Worm (Caenorhabditis elegans) whole organism, L3 larva: ENCODE measurements around the gene T28A11.17.

Experiments
- aly-2 ChIP-seq: fragments of 150-350 bp; optimal IDR thresholded peaks from 2 replicates; lab custom pipeline; 2014; ENCODE audit warnings: missing biosample characterization, missing genetic modification characterization
- ama-1 ChIP-seq: fragments of 150-350 bp; optimal IDR thresholded peaks from 2 replicates; lab custom pipeline; 2018
- jun-1 ChIP-seq: fragments of 150-350 bp; optimal IDR thresholded peaks from 2 replicates; lab custom pipeline; 2014; ENCODE audit warnings: missing biosample characterization, missing genetic modification reagents, missing genetic modification characterization
- nhr-237 ChIP-seq: fragments of 150-350 bp; optimal IDR thresholded peaks from 2 replicates; lab custom pipeline; 2014; ENCODE audit warnings: missing biosample characterization, missing genetic modification characterization
- nhr-28 ChIP-seq: fragments of 150-350 bp; optimal IDR thresholded peaks from 2 replicates; lab custom pipeline; 2014; ENCODE audit warnings: missing biosample characterization, missing genetic modification characterization

DNA sequence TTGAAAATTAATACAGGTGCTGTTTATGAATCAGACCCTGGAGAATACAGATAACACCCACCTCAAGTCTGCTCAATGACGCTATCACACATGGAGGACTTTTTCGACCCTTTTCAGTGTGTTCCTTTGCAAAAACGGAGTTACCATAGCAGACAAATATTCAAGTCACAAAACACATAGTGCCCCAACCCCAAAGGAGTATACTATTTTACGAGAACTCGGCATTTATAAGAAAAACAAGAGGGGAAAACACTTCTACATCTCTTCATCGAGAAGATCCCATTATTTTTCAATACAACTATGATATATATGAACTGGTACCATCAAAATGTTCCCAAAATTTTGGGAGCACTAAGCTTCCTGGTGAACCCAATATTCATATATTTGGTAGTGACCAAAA is 21.4 kb downstream of the T28A11.17 start, which contains the start of gene srj-7:
- TF ChIP-seq ama-1 (lab: Kevin White, UChicago): no peak
- TF ChIP-seq jun-1 (tag; lab: Kevin White, UChicago): no peak
- TF ChIP-seq nhr-28 (tag; lab: Kevin White, UChicago): no peak
- no peak for TF ChIP-seq aly-2 (tag; lab: Kevin White, UChicago)
- TF ChIP-seq nhr-237 (tag; lab: Kevin White, UChicago): no peak
